Worm (Caenorhabditis elegans) whole organism, L1 larva: Measurements from ENCODE around the gene ZK1055.4.

Experiments used
- fkh-8 ChIP-seq: sonication (generic microtip); optimal IDR thresholded peaks from 2 replicates; lab custom pipeline; 2016; ENCODE audit warnings: mild to moderate bottlenecking, missing genetic modification characterization, missing compliant biosample characterization
- lin-15B ChIP-seq: fragments of 150-350 bp; sonication (generic microtip); optimal IDR thresholded peaks from 3 replicates; lab custom pipeline; 2014; ENCODE audit warnings: missing biosample characterization, missing genetic modification characterization
- mdl-1 ChIP-seq, 2 experiments: fragments of 150-350 bp; optimal IDR thresholded peaks; 2 replicates each; lab custom pipeline; 2014 to 2017; ENCODE audit warnings: missing biosample characterization in 2 of 2, missing genetic modification characterization in 2 of 2, inconsistent platforms in 1 of 2
- nhr-76 ChIP-seq: sonication (generic microtip); optimal IDR thresholded peaks from 2 replicates; lab custom pipeline; 2017; ENCODE audit warnings: missing biosample characterization, missing genetic modification characterization
- snu-23 ChIP-seq: sonication (generic microtip); optimal IDR thresholded peaks from 2 replicates; lab custom pipeline; 2016; ENCODE audit warnings: missing genetic modification characterization, missing compliant biosample characterization
- ztf-4 ChIP-seq: fragments of 150-350 bp; optimal IDR thresholded peaks from 2 replicates; lab custom pipeline; 2014; ENCODE audit warnings: missing biosample characterization, missing genetic modification characterization

ce11 chrV:6576567-6576966, 5.3 kb upstream of the ZK1055.4 start, which contains the start of gene EGAP9.4:
- no peak for TF ChIP-seq fkh-8
- no peak for TF ChIP-seq snu-23 (GFP tag; lab: Kevin White, UChicago)
- no peak for TF ChIP-seq lin-15B
- no peak for TF ChIP-seq ztf-4
- TF ChIP-seq mdl-1 (tag; optimal IDR thresholded peaks at IDR 0.05; lab: Kevin White, UChicago) = no peak
- no peak for TF ChIP-seq nhr-76 (tag; lab: Kevin White, UChicago)
